Worm (Caenorhabditis elegans) whole organism, L3 larva: ENCODE data around the gene srt-17.

ENCODE experiments used
- R02D3.7 ChIP-seq: fragments of 150-350 bp; optimal IDR thresholded peaks from 2 replicates; lab custom pipeline; 2014; ENCODE audit warnings: missing biosample characterization, missing genetic modification characterization
- ceh-28 ChIP-seq: fragments of 150-350 bp; optimal IDR thresholded peaks from 2 replicates; lab custom pipeline; 2014; ENCODE audit warnings: missing biosample characterization, missing genetic modification reagents, missing genetic modification characterization
- ceh-82 ChIP-seq: fragments of 150-350 bp; optimal IDR thresholded peaks from 2 replicates; lab custom pipeline; 2014; ENCODE audit warnings: missing biosample characterization, missing genetic modification characterization
- ceh-9 ChIP-seq: sonication (generic microtip); optimal IDR thresholded peaks from 2 replicates; lab custom pipeline; 2018; ENCODE audit warnings: missing biosample characterization, missing genetic modification characterization
- daf-12 ChIP-seq: fragments of 150-350 bp; optimal IDR thresholded peaks from 2 replicates; lab custom pipeline; 2014; ENCODE audit warnings: missing biosample characterization, missing genetic modification reagents, missing genetic modification characterization
- egl-27 ChIP-seq: sonication (generic microtip); optimal IDR thresholded peaks from 4 replicates; lab custom pipeline; 2017; ENCODE audit warnings: missing biosample characterization, missing genetic modification reagents, missing genetic modification characterization
- egl-5 ChIP-seq: fragments of 150-350 bp; optimal IDR thresholded peaks from 2 replicates; lab custom pipeline; 2017; ENCODE audit warnings: missing biosample characterization, missing genetic modification reagents, missing genetic modification characterization, inconsistent platforms
- elt-1 ChIP-seq: fragments of 150-350 bp; optimal IDR thresholded peaks from 2 replicates; lab custom pipeline; 2014; ENCODE audit warnings: missing biosample characterization, missing genetic modification characterization
- elt-2 ChIP-seq: sonication (generic microtip); optimal IDR thresholded peaks from 2 replicates; lab custom pipeline; 2016; ENCODE audit warnings: missing genetic modification reagents, mild to moderate bottlenecking, missing genetic modification characterization, missing compliant biosample characterization
- elt-3 ChIP-seq, 3 experiments: fragments of 150-350 bp in 1 of 3; sonication (generic microtip) in 2 of 3; optimal IDR thresholded peaks; 2 replicates in 2 of 3; 4 replicates in 1 of 3; lab custom pipeline; 2014 to 2017; ENCODE audit warnings: missing biosample characterization in 3 of 3, missing genetic modification characterization in 3 of 3
- fkh-10 ChIP-seq: sonication (generic microtip); optimal IDR thresholded peaks from 2 replicates; lab custom pipeline; 2017; ENCODE audit warnings: missing biosample characterization, missing genetic modification reagents, missing genetic modification characterization
- fkh-2 ChIP-seq: fragments of 150-350 bp; optimal IDR thresholded peaks from 2 replicates; lab custom pipeline; 2014; ENCODE audit warnings: missing biosample characterization, missing genetic modification reagents, missing genetic modification characterization
- fos-1 ChIP-seq: fragments of 150-350 bp; optimal IDR thresholded peaks from 2 replicates; lab custom pipeline; 2014; ENCODE audit warnings: missing biosample characterization, missing genetic modification characterization
- hmg-11 ChIP-seq: sonication (generic microtip); optimal IDR thresholded peaks from 2 replicates; lab custom pipeline; 2016; ENCODE audit warnings: missing genetic modification characterization, missing compliant biosample characterization
- lin-39 ChIP-seq: fragments of 150-350 bp; optimal IDR thresholded peaks from 2 replicates; lab custom pipeline; 2018; ENCODE audit warnings: missing biosample characterization, missing genetic modification reagents, missing genetic modification characterization
- lsy-12 ChIP-seq: sonication (generic microtip); optimal IDR thresholded peaks from 2 replicates; lab custom pipeline; 2016; ENCODE audit warnings: mild to moderate bottlenecking, missing genetic modification characterization, missing compliant biosample characterization
- mdl-1 ChIP-seq: fragments of 150-350 bp; optimal IDR thresholded peaks from 2 replicates; lab custom pipeline; 2014; ENCODE audit warnings: missing biosample characterization, missing genetic modification characterization
- mml-1 ChIP-seq: fragments of 150-350 bp; sonication (generic microtip); optimal IDR thresholded peaks from 3 replicates; lab custom pipeline; 2014; ENCODE audit warnings: missing biosample characterization, missing genetic modification characterization
- nfya-1 ChIP-seq: sonication (generic microtip); optimal IDR thresholded peaks from 2 replicates; lab custom pipeline; 2017; ENCODE audit warnings: missing genetic modification characterization, mild to moderate bottlenecking, missing compliant biosample characterization, antibody characterized with exemption, moderate library complexity; ENCODE audit not compliant: insufficient read depth
- nhr-11 ChIP-seq: fragments of 150-350 bp; optimal IDR thresholded peaks from 2 replicates; lab custom pipeline; 2014; ENCODE audit warnings: missing biosample characterization, missing genetic modification characterization
- nhr-12 ChIP-seq: fragments of 150-350 bp; optimal IDR thresholded peaks from 2 replicates; lab custom pipeline; 2014; ENCODE audit warnings: missing biosample characterization, missing genetic modification characterization
- nhr-23 ChIP-seq: fragments of 150-350 bp; optimal IDR thresholded peaks from 2 replicates; lab custom pipeline; 2014; ENCODE audit warnings: missing biosample characterization, missing genetic modification reagents, missing genetic modification characterization
- nhr-237 ChIP-seq: fragments of 150-350 bp; optimal IDR thresholded peaks from 2 replicates; lab custom pipeline; 2014; ENCODE audit warnings: missing biosample characterization, missing genetic modification characterization
- nhr-25 ChIP-seq: sonication (generic microtip); optimal IDR thresholded peaks from 2 replicates; lab custom pipeline; 2017; ENCODE audit warnings: missing biosample characterization, missing genetic modification characterization
- nhr-28 ChIP-seq: fragments of 150-350 bp; optimal IDR thresholded peaks from 2 replicates; lab custom pipeline; 2014; ENCODE audit warnings: missing biosample characterization, missing genetic modification characterization
- nhr-43 ChIP-seq: sonication (generic microtip); optimal IDR thresholded peaks from 2 replicates; lab custom pipeline; 2016; ENCODE audit warnings: mild to moderate bottlenecking, missing genetic modification characterization, missing compliant biosample characterization; ENCODE audit not compliant: poor library complexity, severe bottlenecking
- nhr-67 ChIP-seq: fragments of 150-350 bp; optimal IDR thresholded peaks from 2 replicates; lab custom pipeline; 2014; ENCODE audit warnings: missing biosample characterization, missing genetic modification characterization
- nhr-76 ChIP-seq: fragments of 150-350 bp; sonication (generic microtip); optimal IDR thresholded peaks from 5 replicates; lab custom pipeline; 2014; ENCODE audit warnings: missing biosample characterization, missing genetic modification characterization
- nhr-77 ChIP-seq: fragments of 150-350 bp; optimal IDR thresholded peaks from 2 replicates; lab custom pipeline; 2014; ENCODE audit warnings: missing biosample characterization, missing genetic modification characterization
- pha-4 ChIP-seq: fragments of 150-350 bp; optimal IDR thresholded peaks from 2 replicates; lab custom pipeline; 2014; ENCODE audit warnings: missing biosample characterization, missing genetic modification reagents, missing genetic modification characterization
- pqm-1 ChIP-seq: fragments of 150-350 bp; optimal IDR thresholded peaks from 2 replicates; lab custom pipeline; 2017; ENCODE audit warnings: missing biosample characterization, missing genetic modification characterization, inconsistent platforms
- snpc-4 ChIP-seq: fragments of 150-350 bp; optimal IDR thresholded peaks from 2 replicates; lab custom pipeline; 2014; ENCODE audit warnings: missing biosample characterization, missing genetic modification characterization
- unc-39 ChIP-seq: sonication (generic microtip); optimal IDR thresholded peaks from 4 replicates; lab custom pipeline; 2017; ENCODE audit warnings: missing biosample characterization, missing genetic modification characterization
- unc-62 ChIP-seq: fragments of 150-350 bp; sonication (generic microtip); optimal IDR thresholded peaks from 4 replicates; lab custom pipeline; 2014; ENCODE audit warnings: missing biosample characterization, missing genetic modification reagents, missing genetic modification characterization
- ztf-11 ChIP-seq: fragments of 150-350 bp; optimal IDR thresholded peaks from 2 replicates; lab custom pipeline; 2014; ENCODE audit warnings: missing biosample characterization, missing genetic modification characterization
- ztf-4 ChIP-seq: fragments of 150-350 bp; optimal IDR thresholded peaks from 2 replicates; lab custom pipeline; 2014; ENCODE audit warnings: missing biosample characterization, missing genetic modification characterization

Gene srt-17

ce11 chrV:635630-636029 is 10.8 kb upstream of the srt-17 start:
- TF ChIP-seq elt-2, result peak; percentile 51
- TF ChIP-seq pqm-1 (tag; lab: Kevin White, UChicago), result peak; percentile 51
- TF ChIP-seq egl-27 (tag; lab: Kevin White, UChicago), result no peak
- TF ChIP-seq nhr-237 (tag; lab: Kevin White, UChicago), result no peak
- peak; percentile 89 for TF ChIP-seq snpc-4 (tag; lab: Kevin White, UChicago)
- peak; percentile 35 for TF ChIP-seq nhr-25 (tag; lab: Kevin White, UChicago)
- peak; percentile 52 for TF ChIP-seq pha-4 (tag; lab: Kevin White, UChicago)
- TF ChIP-seq nhr-23 (tag; lab: Kevin White, UChicago), result peak; percentile 40

ce11 chrV:634855-635254 is 10.0 kb upstream of the srt-17 start, which contains the start of gene F48G7.10:
F48G7.10 (minus strand) TSS chrV:634955.
- no peak for TF ChIP-seq ztf-4 (tag; lab: Kevin White, UChicago)
- TF ChIP-seq nhr-11 (tag; lab: Kevin White, UChicago), result no peak
- no peak for TF ChIP-seq ceh-9 (tag; lab: Kevin White, UChicago)
- no peak for TF ChIP-seq nhr-76 (tag; lab: Kevin White, UChicago)
- TF ChIP-seq nhr-77, result no peak
- TF ChIP-seq lsy-12 (tag; lab: Kevin White, UChicago), result no peak
- no peak for TF ChIP-seq hmg-11 (tag; lab: Kevin White, UChicago)
- TF ChIP-seq elt-2, result no peak
- no peak for TF ChIP-seq fkh-10 (GFP tag; lab: Kevin White, UChicago)
- TF ChIP-seq pqm-1 (tag; lab: Kevin White, UChicago), result no peak
- TF ChIP-seq nhr-28 (tag; lab: Kevin White, UChicago), result no peak
- TF ChIP-seq ceh-82, result no peak
- TF ChIP-seq, all 47 proteins: peak for 0

DNA sequence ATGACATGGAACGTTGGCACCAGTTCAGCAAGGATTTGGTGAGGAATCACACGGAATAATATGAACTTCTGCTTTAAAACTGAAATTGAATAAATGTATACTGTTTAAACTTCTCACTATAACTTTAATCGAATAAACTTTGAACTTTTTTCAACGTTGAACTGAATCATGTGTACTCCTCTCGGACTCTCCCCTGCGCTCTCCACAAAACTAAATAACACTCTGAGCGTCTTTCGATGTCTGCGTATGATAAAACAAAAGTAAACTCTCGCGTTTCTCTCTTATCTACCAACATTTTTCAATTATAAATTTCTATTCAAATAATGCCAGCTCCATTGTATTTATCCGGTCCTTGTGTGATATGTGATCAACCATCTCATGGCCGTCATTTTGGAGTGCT is 7.0 kb upstream of the srt-17 start:
- TF ChIP-seq nhr-28 (tag; lab: Kevin White, UChicago), result no peak
- peak; percentile 8 for TF ChIP-seq snpc-4 (tag; lab: Kevin White, UChicago)
- peak; percentile 10 for TF ChIP-seq pqm-1 (tag; lab: Kevin White, UChicago)
- peak; percentile 25 for TF ChIP-seq elt-2
- TF ChIP-seq fos-1 (tag; lab: Kevin White, UChicago), result no peak
- peak; percentile 59 for TF ChIP-seq pha-4 (tag; lab: Kevin White, UChicago)

ce11 chrV:628527-628926 is 3.7 kb upstream of the srt-17 start, which contains the start of gene F48G7.9:
F48G7.9 (minus strand) TSS chrV:628627.
- TF ChIP-seq ceh-28 (no peak), ceh-82 (no peak), lin-39 (tag; lab: Kevin White, UChicago) (no peak), nhr-25 (tag; lab: Kevin White, UChicago) (no peak), lsy-12 (tag; lab: Kevin White, UChicago) (no peak), fkh-10 (GFP tag; lab: Kevin White, UChicago) (no peak), nfya-1 (tag; lab: Kevin White, UChicago) (no peak), nhr-23 (tag; lab: Kevin White, UChicago) (no peak), ztf-11 (no peak), elt-2 (no peak), nhr-43 (no peak), mdl-1 (tag; lab: Kevin White, UChicago) (no peak), elt-3 (tag; optimal IDR thresholded peaks at IDR 0.05; lab: Kevin White, UChicago) (no peak), fos-1 (tag; lab: Kevin White, UChicago) (no peak), fkh-2 (tag; lab: Kevin White, UChicago) (no peak)
- TF ChIP-seq, all 47 proteins: peak for 0

ce11 chrV:627585-627984 is 2.8 kb upstream of the srt-17 start, which contains the start of gene F48G7.8:
F48G7.8 (minus strand) TSS chrV:627685.
- no peak for TF ChIP-seq mml-1
- no peak for TF ChIP-seq pha-4 (tag; lab: Kevin White, UChicago)
- no peak for TF ChIP-seq elt-2
- TF ChIP-seq ceh-82, result no peak
- TF ChIP-seq nhr-23 (tag; lab: Kevin White, UChicago), result no peak
- TF ChIP-seq unc-39, result no peak
- no peak for TF ChIP-seq ztf-4 (tag; lab: Kevin White, UChicago)
- no peak for TF ChIP-seq elt-1 (tag; lab: Kevin White, UChicago)
- TF ChIP-seq nhr-12 (tag; lab: Kevin White, UChicago), result no peak
- no peak for TF ChIP-seq fos-1 (tag; lab: Kevin White, UChicago)
- no peak for TF ChIP-seq snpc-4 (tag; lab: Kevin White, UChicago)
- TF ChIP-seq daf-12, result no peak
- TF ChIP-seq nhr-76 (tag; lab: Kevin White, UChicago), result no peak
- TF ChIP-seq nfya-1 (tag; lab: Kevin White, UChicago), result no peak
- TF ChIP-seq nhr-77, result no peak
- TF ChIP-seq nhr-67 (tag; lab: Kevin White, UChicago), result no peak
- no peak for TF ChIP-seq R02D3.7 (tag; lab: Kevin White, UChicago)
- no peak for TF ChIP-seq egl-5
- TF ChIP-seq unc-62 (GFP tag; lab: Kevin White, UChicago), result no peak
- no peak for TF ChIP-seq ztf-11
